Worm (Caenorhabditis elegans) whole organism, L4 larva: Measurements from ENCODE around the gene F20G2.3.

Experiments used
- D1046.2 ChIP-seq: fragments of 200-800 bp; sonication (Bioruptor generic); IDR thresholded peaks from 2 replicates; pipeline ENCODE4 v1.3.6; 2022; ENCODE audit warnings: missing genetic modification characterization, missing compliant biosample characterization
- R02D3.7 ChIP-seq: fragments of 150-350 bp; sonication (generic microtip); optimal IDR thresholded peaks from 3 replicates; lab custom pipeline; 2014; ENCODE audit warnings: missing biosample characterization, missing genetic modification characterization
- T20F7.1 ChIP-seq: fragments of 200-800 bp; sonication (Bioruptor generic); optimal IDR thresholded peaks from 2 replicates; lab custom pipeline; 2018; ENCODE audit warnings: mild to moderate bottlenecking, missing genetic modification characterization, missing compliant biosample characterization
- Y5F2A.4 ChIP-seq: fragments of 200-800 bp; sonication (Bioruptor generic); optimal IDR thresholded peaks from 2 replicates; lab custom pipeline; 2018; ENCODE audit warnings: mild to moderate bottlenecking, missing genetic modification characterization, missing compliant biosample characterization
- ZK546.5 ChIP-seq, 2 experiments: sonication (generic microtip); optimal IDR thresholded peaks; 2 replicates each; lab custom pipeline; 2017; ENCODE audit warnings: missing biosample characterization in 2 of 2, missing genetic modification characterization in 2 of 2
- arid-1 ChIP-seq: fragments of 200-800 bp; sonication (Bioruptor generic); conservative IDR thresholded peaks from 2 replicates; pipeline ENCODE4 v1.3.6; 2022; ENCODE audit warnings: missing genetic modification reagents, missing genetic modification characterization, missing compliant biosample characterization
- attf-4 ChIP-seq: sonication (generic microtip); optimal IDR thresholded peaks from 3 replicates; lab custom pipeline; 2017; ENCODE audit warnings: missing biosample characterization, missing genetic modification characterization
- ceh-44 ChIP-seq: fragments of 200-800 bp; sonication (Bioruptor generic); IDR thresholded peaks from 2 replicates; pipeline ENCODE4 v1.3.6; 2022; ENCODE audit warnings: missing genetic modification reagents, missing genetic modification characterization, missing compliant biosample characterization
- ceh-62 ChIP-seq: sonication (generic microtip); optimal IDR thresholded peaks from 2 replicates; lab custom pipeline; 2017; ENCODE audit warnings: missing biosample characterization, missing genetic modification characterization
- cey-2 ChIP-seq: sonication (generic microtip); optimal IDR thresholded peaks from 3 replicates; lab custom pipeline; 2017; ENCODE audit warnings: missing genetic modification characterization, mild to moderate bottlenecking, missing compliant biosample characterization, antibody characterized with exemption, borderline replicate concordance; ENCODE audit not compliant: insufficient read depth
- daf-12 ChIP-seq: fragments of 150-350 bp; optimal IDR thresholded peaks from 2 replicates; lab custom pipeline; 2014; ENCODE audit warnings: missing biosample characterization, missing genetic modification reagents, missing genetic modification characterization
- daf-16 ChIP-seq, 3 experiments: sonication (generic microtip); optimal IDR thresholded peaks; 2 replicates each; lab custom pipeline; 2016 to 2017; ENCODE audit warnings: missing genetic modification characterization in 3 of 3, missing genetic modification reagents in 3 of 3, mild to moderate bottlenecking in 2 of 3, missing compliant biosample characterization in 2 of 3, missing biosample characterization in 1 of 3, moderate library complexity in 1 of 3
- daf-8 ChIP-seq: fragments of 200-800 bp; sonication (Bioruptor generic); IDR thresholded peaks from 2 replicates; pipeline ENCODE4 v1.3.6; 2022; ENCODE audit warnings: missing genetic modification characterization, missing compliant biosample characterization
- dmd-6 ChIP-seq: fragments of 200-800 bp; sonication (Bioruptor generic); IDR thresholded peaks from 2 replicates; pipeline ENCODE4 v1.3.6; 2022; ENCODE audit warnings: missing genetic modification reagents, missing genetic modification characterization, missing compliant biosample characterization
- dmd-9 ChIP-seq: fragments of 200-800 bp; sonication (Bioruptor generic); IDR thresholded peaks from 2 replicates; pipeline ENCODE4 v1.3.6; 2022; ENCODE audit warnings: missing genetic modification reagents, missing genetic modification characterization, missing compliant biosample characterization
- egl-27 ChIP-seq: sonication (generic microtip); optimal IDR thresholded peaks from 3 replicates; lab custom pipeline; 2017; ENCODE audit warnings: missing biosample characterization, missing genetic modification reagents, missing genetic modification characterization
- hif-1 ChIP-seq, 2 experiments: sonication (generic microtip); optimal IDR thresholded peaks; 2 replicates each; lab custom pipeline; 2016 to 2017; ENCODE audit warnings: missing compliant biosample characterization in 2 of 2, missing genetic modification characterization in 2 of 2, missing genetic modification reagents in 2 of 2, missing genotype in 2 of 2, mild to moderate bottlenecking in 1 of 2
- hlh-11 ChIP-seq: fragments of 200-800 bp; sonication (Bioruptor generic); optimal IDR thresholded peaks from 2 replicates; lab custom pipeline; 2018; ENCODE audit warnings: mild to moderate bottlenecking, missing genetic modification characterization, missing compliant biosample characterization
- jun-1 ChIP-seq: fragments of 150-350 bp; optimal IDR thresholded peaks from 2 replicates; lab custom pipeline; 2014; ENCODE audit warnings: missing biosample characterization, missing genetic modification reagents, missing genetic modification characterization
- lin-13 ChIP-seq: fragments of 150-350 bp; optimal IDR thresholded peaks from 2 replicates; lab custom pipeline; 2014; ENCODE audit warnings: missing biosample characterization, missing genetic modification reagents, missing genetic modification characterization
- lin-15B ChIP-seq: fragments of 150-350 bp; sonication (generic microtip); optimal IDR thresholded peaks from 3 replicates; lab custom pipeline; 2014; ENCODE audit warnings: missing biosample characterization, missing genetic modification characterization
- lir-3 ChIP-seq: sonication (generic microtip); optimal IDR thresholded peaks from 2 replicates; lab custom pipeline; 2016; ENCODE audit warnings: mild to moderate bottlenecking, missing genetic modification characterization, missing compliant biosample characterization
- lsy-2 ChIP-seq, 2 experiments: fragments of 150-350 bp in 1 of 2; sonication (generic microtip) in 1 of 2; optimal IDR thresholded peaks; 2 replicates each; lab custom pipeline; 2014 to 2017; ENCODE audit warnings: missing biosample characterization in 2 of 2, missing genetic modification characterization in 2 of 2
- madf-5 ChIP-seq, 2 experiments: fragments of 200-800 bp; sonication (Bioruptor generic); IDR thresholded peaks; 2 replicates each; pipeline ENCODE4 v1.3.6; 2022; ENCODE audit warnings: missing compliant biosample characterization in 2 of 2, missing genetic modification characterization in 2 of 2
- mdt-29 ChIP-seq: fragments of 200-800 bp; sonication (Bioruptor generic); IDR thresholded peaks from 2 replicates; pipeline ENCODE4 v1.3.6; 2022; ENCODE audit warnings: missing genetic modification reagents, missing genetic modification characterization, missing compliant biosample characterization
- mep-1 ChIP-seq: fragments of 150-350 bp; sonication (generic microtip); optimal IDR thresholded peaks from 3 replicates; lab custom pipeline; 2014; ENCODE audit warnings: missing biosample characterization, missing genetic modification characterization
- mxl-2 ChIP-seq: fragments of 200-800 bp; sonication (Bioruptor generic); conservative IDR thresholded peaks from 2 replicates; pipeline ENCODE4 v1.3.6; 2022; ENCODE audit warnings: missing genetic modification reagents, missing genetic modification characterization, missing compliant biosample characterization
- nhr-102 ChIP-seq: sonication (generic microtip); optimal IDR thresholded peaks from 2 replicates; lab custom pipeline; 2016; ENCODE audit warnings: mild to moderate bottlenecking, missing genetic modification characterization, moderate library complexity, missing compliant biosample characterization
- nhr-111 ChIP-seq: fragments of 200-800 bp; sonication (Bioruptor generic); optimal IDR thresholded peaks from 2 replicates; lab custom pipeline; 2018; ENCODE audit warnings: mild to moderate bottlenecking, missing genetic modification characterization, missing compliant biosample characterization
- nhr-237 ChIP-seq: sonication (generic microtip); optimal IDR thresholded peaks from 2 replicates; lab custom pipeline; 2017; ENCODE audit warnings: missing biosample characterization, missing genetic modification characterization
- nhr-25 ChIP-seq: sonication (generic microtip); optimal IDR thresholded peaks from 2 replicates; lab custom pipeline; 2017; ENCODE audit warnings: missing genetic modification characterization, mild to moderate bottlenecking, missing compliant biosample characterization, antibody characterized with exemption, moderate library complexity, borderline replicate concordance; ENCODE audit not compliant: insufficient read depth
- nhr-28 ChIP-seq: fragments of 150-350 bp; optimal IDR thresholded peaks from 2 replicates; lab custom pipeline; 2014; ENCODE audit warnings: missing biosample characterization, missing genetic modification characterization
- nhr-41 ChIP-seq: fragments of 200-800 bp; sonication (Bioruptor generic); IDR thresholded peaks from 2 replicates; pipeline ENCODE4 v1.3.6; 2022; ENCODE audit warnings: missing genetic modification reagents, missing genetic modification characterization, missing compliant biosample characterization
- nhr-6 ChIP-seq: fragments of 150-350 bp; optimal IDR thresholded peaks from 2 replicates; lab custom pipeline; 2014; ENCODE audit warnings: missing biosample characterization, missing genetic modification characterization
- nhr-76 ChIP-seq: fragments of 150-350 bp; optimal IDR thresholded peaks from 2 replicates; lab custom pipeline; 2014; ENCODE audit warnings: missing biosample characterization, missing genetic modification characterization
- pha-4 ChIP-seq, 2 experiments: fragments of 150-350 bp in 1 of 2; fragments of 200-800 bp in 1 of 2; sonication (Bioruptor generic) in 1 of 2; IDR thresholded peaks in 1 of 2; optimal IDR thresholded peaks in 1 of 2; 2 replicates each; pipeline versions ENCODE4 v1.3.6 to Lab custom; 2014 to 2022; ENCODE audit warnings: missing genetic modification characterization in 2 of 2, missing genetic modification reagents in 2 of 2, missing biosample characterization in 1 of 2, missing compliant biosample characterization in 1 of 2
- sdz-12 ChIP-seq: fragments of 200-800 bp; sonication (Bioruptor generic); optimal IDR thresholded peaks from 2 replicates; lab custom pipeline; 2018; ENCODE audit warnings: mild to moderate bottlenecking, missing genetic modification characterization, missing compliant biosample characterization
- snpc-1.2 ChIP-seq: fragments of 200-800 bp; sonication (Bioruptor generic); IDR thresholded peaks from 2 replicates; pipeline ENCODE4 v1.3.6; 2022; ENCODE audit warnings: missing genetic modification reagents, missing genetic modification characterization, missing compliant biosample characterization
- spr-1 ChIP-seq: sonication (generic microtip); optimal IDR thresholded peaks from 2 replicates; lab custom pipeline; 2016; ENCODE audit warnings: mild to moderate bottlenecking, missing genetic modification characterization, missing compliant biosample characterization
- tra-1 ChIP-seq: fragments of 200-800 bp; sonication (Bioruptor generic); IDR thresholded peaks from 2 replicates; pipeline ENCODE4 v1.3.6; 2022; ENCODE audit warnings: missing genetic modification reagents, missing genetic modification characterization, missing compliant biosample characterization
- zfp-2 ChIP-seq: sonication (generic microtip); optimal IDR thresholded peaks from 2 replicates; lab custom pipeline; 2016; ENCODE audit warnings: mild to moderate bottlenecking, missing genetic modification characterization, missing compliant biosample characterization
- zfp-3 ChIP-seq: fragments of 200-800 bp; sonication (Bioruptor generic); conservative IDR thresholded peaks from 2 replicates; pipeline ENCODE4 v1.3.6; 2022; ENCODE audit warnings: missing genetic modification reagents, missing genetic modification characterization, missing compliant biosample characterization
- zip-11 ChIP-seq: fragments of 200-800 bp; sonication (Bioruptor generic); IDR thresholded peaks from 2 replicates; pipeline ENCODE4 v1.3.6; 2022; ENCODE audit warnings: missing genetic modification characterization, missing compliant biosample characterization
- zip-2 ChIP-seq: fragments of 150-350 bp; optimal IDR thresholded peaks from 2 replicates; lab custom pipeline; 2014; ENCODE audit warnings: missing biosample characterization, missing genetic modification characterization
- ztf-7 ChIP-seq: fragments of 150-350 bp; optimal IDR thresholded peaks from 2 replicates; lab custom pipeline; 2014; ENCODE audit warnings: missing biosample characterization, missing genetic modification characterization

Gene F20G2.3

DNA sequence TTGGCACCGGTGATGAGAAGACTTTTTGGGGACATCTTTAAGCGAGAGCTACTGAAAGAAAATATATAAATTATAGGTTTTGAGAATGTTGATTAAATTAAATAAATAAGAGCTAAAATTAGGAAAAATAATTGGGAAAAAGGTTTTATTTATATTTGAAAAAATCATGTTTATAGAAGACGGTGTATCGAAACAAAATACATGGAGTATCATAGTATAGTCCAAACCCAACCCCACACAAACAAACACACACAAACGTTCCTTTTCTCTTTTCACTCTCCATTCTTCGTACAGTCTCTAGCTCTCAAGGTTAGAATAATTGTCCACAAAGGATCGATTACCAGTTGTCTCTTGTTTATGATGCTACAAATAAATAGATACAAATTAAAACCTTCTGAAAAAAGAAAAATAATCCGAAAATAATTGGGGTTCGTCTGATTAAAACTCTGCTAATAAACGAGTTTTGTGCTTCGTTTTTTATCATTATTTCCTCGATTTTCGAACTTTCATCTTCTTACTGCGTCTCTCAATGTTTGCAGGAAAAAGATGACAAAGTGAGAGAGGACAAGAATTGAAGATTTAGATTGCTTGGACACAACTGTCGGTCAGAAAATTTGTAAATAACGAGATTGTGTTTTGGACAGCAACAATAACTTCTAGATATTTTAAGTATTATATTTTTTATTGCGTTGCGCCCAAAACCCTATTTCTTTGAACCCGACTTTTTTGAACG is 11.8 kb downstream of the F20G2.3 start, which contains the start of gene F20G2.2 (continued):
- TF ChIP-seq hlh-11 (tag; lab: Kevin White, UChicago) = peak; percentile 34
- no peak for TF ChIP-seq ceh-44 (GFP tag; lab: Robert Waterston, UW)
- TF ChIP-seq dmd-9 = no peak
- TF ChIP-seq egl-27 (tag; lab: Kevin White, UChicago) = no peak
- TF ChIP-seq mxl-2 (GFP tag; lab: Robert Waterston, UW) = no peak
- no peak for TF ChIP-seq lsy-2 (tag; optimal IDR thresholded peaks at IDR 0.05; lab: Kevin White, UChicago)
- no peak for TF ChIP-seq cey-2 (tag; lab: Kevin White, UChicago)
- no peak for TF ChIP-seq mdt-29 (GFP tag; lab: Robert Waterston, UW)
- no peak for TF ChIP-seq attf-4 (tag; lab: Kevin White, UChicago)
- TF ChIP-seq ztf-7 (tag; lab: Kevin White, UChicago) = no peak
- TF ChIP-seq nhr-6 = no peak

DNA sequence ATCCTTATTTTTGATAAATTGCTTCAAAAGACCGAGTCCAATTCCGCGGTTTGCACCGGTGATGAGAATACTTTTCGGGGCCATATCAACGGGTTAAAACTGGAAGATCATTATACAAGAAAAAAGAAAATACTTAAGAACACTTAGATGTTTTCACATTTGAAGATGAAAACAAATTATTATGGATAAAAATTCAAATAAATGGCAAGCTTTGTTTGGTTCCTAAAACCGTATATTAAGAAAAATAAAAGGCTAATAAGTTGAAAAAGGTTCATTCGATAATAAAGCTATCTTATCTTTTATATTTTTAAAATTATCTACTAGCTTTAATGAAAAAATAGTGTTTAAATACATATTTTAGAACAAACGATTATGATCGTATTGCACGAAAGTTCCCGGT is 14.8 kb downstream of the F20G2.3 start, which contains the start of gene F20G2.1:
Gene F20G2.1 (minus strand): TSS at position 101 of the 400 bp plus-strand sequence.
- TF ChIP-seq T20F7.1 (GFP tag; lab: Kevin White, UChicago) = no peak
- no peak for TF ChIP-seq pha-4 (GFP tag; IDR thresholded peaks at IDR 0.05; lab: Robert Waterston, UW)
- no peak for TF ChIP-seq pha-4 (tag; optimal IDR thresholded peaks at IDR 0.05; lab: Kevin White, UChicago)
- TF ChIP-seq lin-15B (tag; lab: Kevin White, UChicago) = no peak
- no peak for TF ChIP-seq nhr-102
- no peak for TF ChIP-seq hif-1 (tag; optimal IDR thresholded peaks at IDR 0.05; lab: Kevin White, UChicago)
- TF ChIP-seq nhr-41 (GFP tag; lab: Robert Waterston, UW) = no peak
- no peak for TF ChIP-seq lir-3 (tag; lab: Kevin White, UChicago)
- no peak for TF ChIP-seq zfp-3 (GFP tag; lab: Robert Waterston, UW)
- TF ChIP-seq ceh-62 (tag; lab: Kevin White, UChicago) = no peak
- TF ChIP-seq D1046.2 (GFP tag; lab: Robert Waterston, UW) = no peak
- no peak for TF ChIP-seq lin-13 (GFP tag; lab: Kevin White, UChicago)
- no peak for TF ChIP-seq Y5F2A.4 (GFP tag; lab: Kevin White, UChicago)
- no peak for TF ChIP-seq nhr-111 (GFP tag; lab: Kevin White, UChicago)
- TF ChIP-seq zip-2 (tag; lab: Kevin White, UChicago) = no peak
- TF ChIP-seq nhr-76 (tag; lab: Kevin White, UChicago) = no peak

DNA sequence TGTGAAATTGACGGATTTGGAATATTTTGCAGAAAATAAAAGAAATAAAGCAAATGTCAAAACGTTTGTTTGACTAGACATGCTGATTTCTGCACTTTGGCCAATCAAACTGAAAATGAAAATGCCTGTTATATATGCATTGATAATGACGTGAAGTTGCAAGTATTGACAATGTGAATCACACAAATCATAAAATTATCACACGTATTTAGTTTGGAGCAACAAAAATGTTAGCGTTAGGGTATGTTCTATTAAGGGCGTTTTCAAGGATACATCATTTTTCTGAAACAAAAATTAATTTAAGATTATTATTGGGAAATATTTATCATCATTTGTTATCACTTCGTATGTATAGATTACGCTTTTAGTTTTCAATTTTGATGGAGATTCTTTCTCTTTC is 16.5 kb downstream of the F20G2.3 start, which contains the start of gene cld-9:
Gene cld-9 (minus strand): TSS at position 81 of the 400 bp plus-strand sequence.
- TF ChIP-seq sdz-12 (GFP tag; lab: Kevin White, UChicago) (no peak), nhr-237 (tag; lab: Kevin White, UChicago) (no peak), zip-11 (GFP tag; lab: Robert Waterston, UW) (no peak), zfp-2 (no peak), nhr-25 (no peak), daf-8 (GFP tag; lab: Robert Waterston, UW) (no peak), snpc-1.2 (GFP tag; lab: Robert Waterston, UW) (no peak), spr-1 (tag; lab: Kevin White, UChicago) (no peak), R02D3.7 (tag; lab: Kevin White, UChicago) (no peak), jun-1 (tag; lab: Kevin White, UChicago) (no peak), lir-3 (tag; lab: Kevin White, UChicago) (no peak), mep-1 (no peak), dmd-6 (GFP tag; lab: Robert Waterston, UW) (peak; percentile 65), tra-1 (GFP tag; lab: Robert Waterston, UW) (no peak), arid-1 (GFP tag; lab: Robert Waterston, UW) (no peak), ztf-7 (tag; lab: Kevin White, UChicago) (no peak), nhr-41 (GFP tag; lab: Robert Waterston, UW) (no peak), daf-16 (GFP tag; optimal IDR thresholded peaks at IDR 0.05; lab: Kevin White, UChicago) (no peak), daf-16 (tag; optimal IDR thresholded peaks at IDR 0.05; lab: Kevin White, UChicago) (peak; percentile 63), ceh-62 (tag; lab: Kevin White, UChicago) (no peak), egl-27 (tag; lab: Kevin White, UChicago) (no peak), madf-5 (GFP tag; IDR thresholded peaks at IDR 0.05; lab: Robert Waterston, UW) (no peak), daf-12 (tag; lab: Kevin White, UChicago) (no peak), nhr-28 (tag; lab: Kevin White, UChicago) (peak; percentile 0), ZK546.5 (tag; optimal IDR thresholded peaks at IDR 0.05; lab: Kevin White, UChicago) (no peak), hlh-11 (tag; lab: Kevin White, UChicago) (peak; percentile 7)
